Worm (Caenorhabditis elegans): ENCODE measurements around the gene F09C12.2.

F09C12.2 gene

DNA sequence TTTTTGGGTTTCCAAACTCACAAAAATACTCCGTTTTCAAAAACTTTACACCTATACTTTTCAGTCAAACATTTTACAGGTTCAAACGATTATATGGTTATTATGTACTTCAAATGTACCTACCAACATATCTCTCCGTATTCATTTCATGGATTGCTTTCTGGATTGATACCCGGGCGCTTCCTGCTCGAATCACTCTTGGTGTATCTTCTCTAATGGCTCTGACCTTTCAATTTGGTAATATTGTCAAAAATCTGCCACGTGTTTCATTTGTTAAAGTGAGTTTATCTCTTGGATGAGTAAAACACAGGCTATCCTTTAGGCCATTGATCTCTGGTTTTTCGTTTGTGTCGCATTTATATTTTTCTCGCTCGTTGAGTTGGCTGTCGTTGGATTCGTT, 22.0 kb downstream of the F09C12.2 start:
- TF ChIP-seq let-526 (GFP tag; IDR thresholded peaks at IDR 0.05) (no peak), ZK185.1 (tag; optimal IDR thresholded peaks at IDR 0.05; ENCODE audit: poor library complexity, severe bottlenecking) (no peak), madf-10 (tag; optimal IDR thresholded peaks at IDR 0.05) (no peak), ztf-18 (tag; optimal IDR thresholded peaks at IDR 0.05) (no peak), attf-5 (GFP tag; optimal IDR thresholded peaks at IDR 0.05) (no peak), F55B11.4 (tag; optimal IDR thresholded peaks at IDR 0.05; ENCODE audit: borderline replicate concordance, insufficient read depth) (no peak), ztf-26 (tag; optimal IDR thresholded peaks at IDR 0.05) (no peak), sdz-38 (tag; optimal IDR thresholded peaks at IDR 0.05) (no peak), Y79H2A.3 (GFP tag; conservative IDR thresholded peaks at IDR 0.05) (no peak), atf-7 (tag; optimal IDR thresholded peaks at IDR 0.05) (no peak), sea-2 (GFP tag; IDR thresholded peaks at IDR 0.05) (no peak), bed-2 (GFP tag; IDR thresholded peaks at IDR 0.05) (no peak), Y53F4B.3 (GFP tag; IDR thresholded peaks at IDR 0.05) (no peak), ceh-40 (GFP tag; IDR thresholded peaks at IDR 0.05) (no peak), aptf-3 (GFP tag; IDR thresholded peaks at IDR 0.05) (no peak), lin-40 (tag; optimal IDR thresholded peaks at IDR 0.05) (no peak), dpl-1 (GFP tag; optimal IDR thresholded peaks at IDR 0.05) (no peak), snpc-3.4 (tag; optimal IDR thresholded peaks at IDR 0.05) (no peak), ztf-6 (GFP tag; IDR thresholded peaks at IDR 0.05) (no peak), nhr-27 (tag; optimal IDR thresholded peaks at IDR 0.05) (no peak)

ce11 chrII:5136296-5136767, 26.5 kb downstream of the F09C12.2 start, which contains the start of gene F58A6.2:
Gene F58A6.2, plus strand, starts transcription at chrII:5136717.
- TF ChIP-seq madf-3 (GFP tag; IDR thresholded peaks at IDR 0.05) (no peak), let-607 (tag; optimal IDR thresholded peaks at IDR 0.05) (no peak), dpl-1 (GFP tag; optimal IDR thresholded peaks at IDR 0.05) (no peak), tlf-1 (GFP tag; optimal IDR thresholded peaks at IDR 0.05) (no peak), somi-1 (GFP tag; optimal IDR thresholded peaks at IDR 0.05) (no peak), B0336.3 (GFP tag; IDR thresholded peaks at IDR 0.05) (no peak), egrh-3 (GFP tag; IDR thresholded peaks at IDR 0.05) (no peak), egl-18 (GFP tag; IDR thresholded peaks at IDR 0.05) (no peak), Y53G8AR.9 (GFP tag; conservative IDR thresholded peaks at IDR 0.05) (no peak)

DNA sequence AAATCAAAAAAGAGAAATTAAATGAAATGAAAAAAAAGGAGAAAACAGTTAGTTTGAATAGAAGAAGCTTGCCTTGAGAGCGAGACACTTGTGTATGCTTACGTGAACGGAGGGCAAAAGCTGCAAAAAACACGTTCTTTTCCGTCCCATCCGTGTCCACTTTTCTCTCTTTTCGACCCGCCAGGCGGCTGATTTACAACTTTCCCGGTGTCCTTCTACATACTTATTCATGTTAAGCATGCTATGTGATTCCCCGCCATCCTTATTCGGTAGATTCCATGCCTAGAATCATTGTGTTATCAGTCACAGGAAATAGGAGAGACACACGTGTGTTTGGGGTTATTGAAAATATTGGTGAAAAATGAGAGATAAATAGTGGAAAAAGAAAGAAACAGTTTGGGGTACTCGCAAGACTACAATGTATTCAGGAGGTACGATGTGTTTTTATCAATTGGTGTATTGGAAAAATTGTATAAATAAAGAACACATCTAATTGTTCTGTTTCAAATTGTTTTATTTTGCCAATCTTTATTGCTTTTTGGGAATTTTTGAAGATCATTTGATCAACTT, 32.2 kb downstream of the F09C12.2 start, which contains the start of gene nas-29:
Gene nas-29 (minus strand): TSS at position 92 of the 570 bp plus-strand sequence.
- TF ChIP-seq nhr-80 (tag; optimal IDR thresholded peaks at IDR 0.05): peak; percentile 79
- 0 out of 2 replicates have a peak, but pooled peaks have one; percentile 29 for TF ChIP-seq dox-1 (GFP tag; IDR thresholded peaks at IDR 0.05)
- TF ChIP-seq Y53F4B.3 (GFP tag; IDR thresholded peaks at IDR 0.05): no peak

DNA sequence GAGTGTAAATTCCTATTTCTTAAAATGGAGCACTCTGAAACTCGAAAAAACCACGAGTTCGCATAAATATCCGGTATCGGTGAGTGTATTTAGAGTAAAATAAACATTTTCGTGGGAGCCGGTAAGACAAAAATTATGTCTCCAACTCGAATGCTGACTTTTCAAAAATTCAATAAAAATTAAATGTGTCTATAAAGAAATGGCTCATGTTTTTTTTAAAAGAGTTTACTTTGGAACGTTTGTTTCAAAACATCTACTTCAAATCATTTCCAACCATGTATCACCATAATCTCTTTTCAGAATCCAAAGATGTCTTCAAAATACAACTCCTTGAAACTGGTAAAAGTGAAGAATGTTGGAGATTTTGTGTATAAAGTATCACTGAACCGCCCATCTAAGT, 32.8 kb downstream of the F09C12.2 start, which contains the start of gene F58A6.1:
Gene F58A6.1 (plus strand): TSS at position 301 of the 400 bp plus-strand sequence.
- TF ChIP-seq ztf-3 (GFP tag; optimal IDR thresholded peaks at IDR 0.05) (no peak), sptf-2 (GFP tag; optimal IDR thresholded peaks at IDR 0.05) (no peak), Y67H2A.10 (GFP tag; conservative IDR thresholded peaks at IDR 0.05) (no peak), attf-5 (GFP tag; optimal IDR thresholded peaks at IDR 0.05) (no peak), cebp-2 (GFP tag; IDR thresholded peaks at IDR 0.05) (no peak), rpc-1 (optimal IDR thresholded peaks at IDR 0.05) (no peak), rpc-1 (tag; optimal IDR thresholded peaks at IDR 0.05) (no peak), die-1 (tag; optimal IDR thresholded peaks at IDR 0.05) (no peak), ceh-27 (GFP tag; optimal IDR thresholded peaks at IDR 0.05) (no peak), nfya-1 (tag; optimal IDR thresholded peaks at IDR 0.05; ENCODE audit: borderline replicate concordance, insufficient read depth) (no peak), athp-1 (tag; optimal IDR thresholded peaks at IDR 0.05) (no peak), lir-1 (GFP tag; conservative IDR thresholded peaks at IDR 0.05) (no peak), attf-3 (GFP tag; conservative IDR thresholded peaks at IDR 0.05) (no peak), nhr-90 (tag; optimal IDR thresholded peaks at IDR 0.05) (no peak)

Measured in whole organism, young adult.